Worm (Caenorhabditis elegans) whole organism, mixed stage, embryonic: ENCODE data around the gene Y62H9A.14.

Source experiments
- M03D4.4 ChIP-seq: sonication (generic microtip); optimal IDR thresholded peaks from 2 replicates; lab custom pipeline; 2017; ENCODE audit warnings: mild to moderate bottlenecking, missing genetic modification characterization, missing compliant biosample characterization
- bed-3 ChIP-seq: fragments of 200-800 bp; sonication (Bioruptor generic); optimal IDR thresholded peaks from 3 replicates; lab custom pipeline; 2018; ENCODE audit warnings: mild to moderate bottlenecking, missing genetic modification characterization, moderate library complexity, missing compliant biosample characterization
- ceh-43 ChIP-seq: fragments of 200-800 bp; sonication (Bioruptor generic); optimal IDR thresholded peaks from 2 replicates; lab custom pipeline; 2018; ENCODE audit warnings: mild to moderate bottlenecking, missing genetic modification characterization, moderate library complexity, missing compliant biosample characterization
- ces-1 ChIP-seq: fragments of 150-350 bp; optimal IDR thresholded peaks from 2 replicates; lab custom pipeline; 2014; ENCODE audit warnings: missing biosample characterization, missing genetic modification reagents, missing genetic modification characterization
- cnd-1 ChIP-seq: fragments of 200-800 bp; sonication (Bioruptor generic); optimal IDR thresholded peaks from 2 replicates; lab custom pipeline; 2018; ENCODE audit warnings: mild to moderate bottlenecking, missing genetic modification characterization, missing compliant biosample characterization
- drap-1 ChIP-seq: fragments of 200-800 bp; sonication (Bioruptor generic); optimal IDR thresholded peaks from 3 replicates; lab custom pipeline; 2018; ENCODE audit warnings: mild to moderate bottlenecking, missing genetic modification characterization, missing compliant biosample characterization
- elt-1 ChIP-seq: sonication (generic microtip); optimal IDR thresholded peaks from 2 replicates; lab custom pipeline; 2017; ENCODE audit warnings: missing genetic modification characterization, mild to moderate bottlenecking, missing compliant biosample characterization, antibody characterized with exemption, moderate library complexity, borderline replicate concordance; ENCODE audit not compliant: insufficient read depth
- elt-3 ChIP-seq: fragments of 150-350 bp; optimal IDR thresholded peaks from 2 replicates; lab custom pipeline; 2014; ENCODE audit warnings: missing biosample characterization, missing genetic modification characterization
- ham-2 ChIP-seq: fragments of 200-800 bp; sonication (Bioruptor generic); optimal IDR thresholded peaks from 2 replicates; lab custom pipeline; 2018; ENCODE audit warnings: mild to moderate bottlenecking, missing genetic modification characterization, missing compliant biosample characterization
- hlh-1 ChIP-seq: fragments of 150-350 bp; optimal IDR thresholded peaks from 2 replicates; lab custom pipeline; 2014; ENCODE audit warnings: missing biosample characterization, missing genetic modification reagents, missing genetic modification characterization
- lin-13 ChIP-seq: fragments of 150-350 bp; optimal IDR thresholded peaks from 2 replicates; lab custom pipeline; 2014; ENCODE audit warnings: missing biosample characterization, missing genetic modification characterization
- lsy-2 ChIP-seq: fragments of 150-350 bp; optimal IDR thresholded peaks from 2 replicates; lab custom pipeline; 2014; ENCODE audit warnings: missing biosample characterization, missing genetic modification characterization
- mab-5 ChIP-seq: fragments of 150-350 bp; optimal IDR thresholded peaks from 2 replicates; lab custom pipeline; 2014; ENCODE audit warnings: missing biosample characterization, missing genetic modification characterization
- mep-1 ChIP-seq: fragments of 150-350 bp; optimal IDR thresholded peaks from 2 replicates; lab custom pipeline; 2017; ENCODE audit warnings: missing biosample characterization, missing genetic modification reagents, missing genetic modification characterization, inconsistent platforms
- mls-2 ChIP-seq: sonication (generic microtip); optimal IDR thresholded peaks from 2 replicates; lab custom pipeline; 2016; ENCODE audit warnings: mild to moderate bottlenecking, missing genetic modification characterization, moderate library complexity, missing compliant biosample characterization
- nhr-12 ChIP-seq: fragments of 150-350 bp; optimal IDR thresholded peaks from 2 replicates; lab custom pipeline; 2014; ENCODE audit warnings: missing biosample characterization, missing genetic modification characterization
- nhr-2 ChIP-seq: fragments of 150-350 bp; optimal IDR thresholded peaks from 2 replicates; lab custom pipeline; 2014; ENCODE audit warnings: missing biosample characterization, missing genetic modification characterization
- nhr-237 ChIP-seq: fragments of 150-350 bp; optimal IDR thresholded peaks from 2 replicates; lab custom pipeline; 2014; ENCODE audit warnings: missing biosample characterization, missing genetic modification characterization
- nhr-28 ChIP-seq: fragments of 150-350 bp; optimal IDR thresholded peaks from 2 replicates; lab custom pipeline; 2014; ENCODE audit warnings: missing biosample characterization, missing genetic modification characterization
- nhr-76 ChIP-seq: sonication (generic microtip); optimal IDR thresholded peaks from 2 replicates; lab custom pipeline; 2017; ENCODE audit warnings: missing biosample characterization, missing genetic modification characterization
- sem-2 ChIP-seq: fragments of 200-800 bp; sonication (Bioruptor generic); optimal IDR thresholded peaks from 2 replicates; lab custom pipeline; 2018; ENCODE audit warnings: mild to moderate bottlenecking, missing genetic modification characterization, missing compliant biosample characterization
- snpc-4 ChIP-seq: fragments of 150-350 bp; optimal IDR thresholded peaks from 2 replicates; lab custom pipeline; 2014; ENCODE audit warnings: missing biosample characterization, missing genetic modification characterization
- sptf-1 ChIP-seq: sonication (generic microtip); optimal IDR thresholded peaks from 2 replicates; lab custom pipeline; 2017; ENCODE audit warnings: mild to moderate bottlenecking, missing genetic modification characterization, moderate library complexity, missing compliant biosample characterization
- tbx-8 ChIP-seq: fragments of 200-800 bp; sonication (Bioruptor generic); optimal IDR thresholded peaks from 2 replicates; lab custom pipeline; 2018; ENCODE audit warnings: mild to moderate bottlenecking, missing genetic modification characterization, moderate library complexity, missing compliant biosample characterization
- unc-120 ChIP-seq: sonication (generic microtip); optimal IDR thresholded peaks from 2 replicates; lab custom pipeline; 2017; ENCODE audit warnings: missing genetic modification characterization, missing compliant biosample characterization; ENCODE audit not compliant: poor library complexity, severe bottlenecking
- unc-62 ChIP-seq: fragments of 150-350 bp; optimal IDR thresholded peaks from 2 replicates; lab custom pipeline; 2014; ENCODE audit warnings: missing biosample characterization, missing genetic modification reagents, missing genetic modification characterization
- zip-8 ChIP-seq: fragments of 150-350 bp; optimal IDR thresholded peaks from 2 replicates; lab custom pipeline; 2014; ENCODE audit warnings: missing biosample characterization, missing genetic modification characterization
- ztf-11 ChIP-seq: fragments of 150-350 bp; optimal IDR thresholded peaks from 2 replicates; lab custom pipeline; 2014; ENCODE audit warnings: missing biosample characterization, missing genetic modification characterization

Y62H9A.14 gene

DNA sequence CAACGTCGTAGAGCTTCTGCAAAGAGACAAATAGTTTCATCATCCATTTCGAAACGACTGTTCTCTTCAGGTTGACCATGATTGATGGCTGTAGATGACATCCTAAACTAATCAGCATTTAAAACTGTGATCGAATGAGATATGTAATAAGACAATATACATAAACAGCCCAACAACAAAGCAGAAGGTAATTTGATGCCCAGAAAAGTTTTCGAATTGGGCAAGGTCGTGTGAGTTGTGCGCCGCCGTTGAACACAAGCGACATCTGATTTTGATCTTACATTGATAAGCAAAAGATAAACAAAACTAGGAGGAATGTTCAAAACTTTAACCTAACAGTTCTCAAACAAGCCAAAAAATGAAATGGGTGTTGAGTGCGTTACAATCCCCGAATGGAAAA is 35.5 kb upstream of the Y62H9A.14 start, which contains the start of gene Y62H9A.7:
Y62H9A.7 (minus strand) TSS at position 101 of the 400 bp plus-strand sequence.
- TF ChIP-seq unc-62, result no peak
- no peak for TF ChIP-seq unc-120
- no peak for TF ChIP-seq mls-2 (tag; lab: Kevin White, UChicago)
- TF ChIP-seq zip-8 (tag; lab: Kevin White, UChicago), result no peak
- TF ChIP-seq nhr-12 (tag; lab: Kevin White, UChicago), result no peak
- TF ChIP-seq tbx-8 (GFP tag; lab: Kevin White, UChicago), result no peak
- no peak for TF ChIP-seq elt-3 (tag; lab: Kevin White, UChicago)
- TF ChIP-seq sptf-1 (tag; lab: Kevin White, UChicago), result no peak
- no peak for TF ChIP-seq bed-3 (GFP tag; lab: Kevin White, UChicago)
- TF ChIP-seq mab-5, result no peak
- no peak for TF ChIP-seq elt-1

ce11 chrX:11892328-11892727 is 28.7 kb upstream of the Y62H9A.14 start, which contains the start of gene Y62H9A.8:
Gene Y62H9A.8 (minus strand): TSS chrX:11892428.
- no peak for TF ChIP-seq sptf-1 (tag; lab: Kevin White, UChicago)
- no peak for TF ChIP-seq elt-3 (tag; lab: Kevin White, UChicago)
- no peak for TF ChIP-seq snpc-4 (tag; lab: Kevin White, UChicago)
- no peak for TF ChIP-seq ztf-11
- TF ChIP-seq mab-5, result no peak
- TF ChIP-seq lin-13 (tag; lab: Kevin White, UChicago), result no peak
- TF ChIP-seq nhr-2, result no peak
- no peak for TF ChIP-seq M03D4.4 (tag; lab: Kevin White, UChicago)
- no peak for TF ChIP-seq zip-8 (tag; lab: Kevin White, UChicago)
- TF ChIP-seq mep-1 (tag; lab: Kevin White, UChicago), result no peak
- TF ChIP-seq lsy-2, result no peak
- TF ChIP-seq, all 35 proteins: peak for 0

- TF ChIP-seq nhr-237 (tag; lab: Kevin White, UChicago) (no peak), hlh-1 (tag; lab: Kevin White, UChicago) (no peak), nhr-28 (no peak), bed-3 (GFP tag; lab: Kevin White, UChicago) (no peak), elt-3 (tag; lab: Kevin White, UChicago) (no peak), mab-5 (no peak), zip-8 (tag; lab: Kevin White, UChicago) (no peak), ceh-43 (GFP tag; lab: Kevin White, UChicago) (no peak)
- TF ChIP-seq, all 35 proteins: peak for 0
Measured at ce11 chrX:11896708-11897107, 24.3 kb upstream of the Y62H9A.14 start.

DNA sequence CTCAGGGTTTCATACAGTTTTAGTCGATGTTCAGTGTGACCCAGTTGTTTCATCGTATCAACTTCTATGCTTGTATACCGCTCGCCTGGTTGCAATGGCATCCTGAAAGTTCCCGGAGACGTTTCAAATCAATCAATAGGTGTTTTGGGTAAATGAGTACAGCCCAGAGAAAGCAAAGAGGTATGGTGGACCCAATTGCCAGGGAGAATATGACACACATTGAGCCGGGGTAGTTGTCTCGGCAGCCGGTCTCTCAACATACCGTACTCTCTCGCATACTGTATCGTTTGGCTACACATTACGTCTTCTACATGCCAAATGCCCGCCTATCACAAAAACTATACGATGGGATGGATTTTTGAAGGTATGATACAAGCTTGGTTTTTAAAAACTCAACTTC is 23.0 kb upstream of the Y62H9A.14 start, which contains the start of gene Y62H9A.9:
Y62H9A.9 (minus strand) TSS at position 101 of the 400 bp plus-strand sequence.
- TF ChIP-seq lin-13 (tag; lab: Kevin White, UChicago) (no peak), drap-1 (GFP tag; lab: Kevin White, UChicago) (no peak), nhr-76 (tag; lab: Kevin White, UChicago) (no peak)
- TF ChIP-seq, all 35 proteins: peak for 0

- TF ChIP-seq mep-1 (tag; lab: Kevin White, UChicago) (peak; percentile 15), unc-62 (no peak), nhr-237 (tag; lab: Kevin White, UChicago) (no peak), cnd-1 (tag; lab: Kevin White, UChicago) (no peak), ztf-11 (no peak), sem-2 (GFP tag; lab: Kevin White, UChicago) (no peak), mab-5 (no peak), ces-1 (peak; percentile 27)
Measured at ce11 chrX:11899031-11899430, 22.0 kb upstream of the Y62H9A.14 start.

DNA sequence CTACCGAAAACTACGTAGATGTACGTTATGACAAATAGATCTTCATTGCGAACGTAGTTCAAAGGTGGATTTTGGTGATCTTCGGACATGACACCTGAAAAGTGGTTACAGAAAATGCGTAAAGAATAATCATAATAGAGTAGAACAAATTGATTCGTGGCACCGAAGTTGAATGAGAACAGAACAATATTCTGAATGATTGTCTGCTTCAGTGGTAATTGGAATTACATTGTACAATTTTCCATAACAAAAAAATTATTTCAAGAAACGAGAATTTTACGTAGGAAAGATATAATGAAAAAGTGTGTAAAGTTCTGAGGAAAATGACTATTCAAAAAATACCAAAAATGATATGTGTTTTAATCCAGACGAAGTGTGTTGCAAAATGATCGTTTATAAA is 18.4 kb upstream of the Y62H9A.14 start, which contains the start of gene Y62H9A.10:
Y62H9A.10 (minus strand) TSS at position 101 of the 400 bp plus-strand sequence.
- TF ChIP-seq elt-1, result no peak
- TF ChIP-seq nhr-12 (tag; lab: Kevin White, UChicago), result no peak
- TF ChIP-seq ces-1, result no peak
- TF ChIP-seq mep-1 (tag; lab: Kevin White, UChicago), result no peak
- TF ChIP-seq nhr-76 (tag; lab: Kevin White, UChicago), result no peak
- TF ChIP-seq elt-3 (tag; lab: Kevin White, UChicago), result no peak
- TF ChIP-seq nhr-2, result no peak
- no peak for TF ChIP-seq M03D4.4 (tag; lab: Kevin White, UChicago)
- TF ChIP-seq ham-2, result no peak
- TF ChIP-seq hlh-1 (tag; lab: Kevin White, UChicago), result no peak
- no peak for TF ChIP-seq snpc-4 (tag; lab: Kevin White, UChicago)
